Worm (Caenorhabditis elegans) whole organism, early embryonic: ENCODE data around the gene lron-2.

Experiments
- ama-1 ChIP-seq: fragments of 150-350 bp; optimal IDR thresholded peaks from 2 replicates; lab custom pipeline; 2014
- ceh-13 ChIP-seq: fragments of 200-800 bp; sonication (Bioruptor generic); optimal IDR thresholded peaks from 2 replicates; lab custom pipeline; 2018; ENCODE audit warnings: mild to moderate bottlenecking, missing genetic modification characterization, missing compliant biosample characterization
- ets-7 ChIP-seq: sonication (generic microtip); optimal IDR thresholded peaks from 2 replicates; lab custom pipeline; 2016; ENCODE audit warnings: missing genotype, missing genetic modification characterization, missing compliant biosample characterization
- flt-1 ChIP-seq: fragments of 200-800 bp; sonication (Bioruptor generic); IDR thresholded peaks from 2 replicates; pipeline ENCODE4 v1.3.6; 2022; ENCODE audit warnings: missing genetic modification characterization, missing compliant biosample characterization
- hmbx-1 ChIP-seq: sonication (generic microtip); optimal IDR thresholded peaks from 2 replicates; lab custom pipeline; 2016; ENCODE audit warnings: mild to moderate bottlenecking, missing genetic modification characterization, missing compliant biosample characterization

DNA sequence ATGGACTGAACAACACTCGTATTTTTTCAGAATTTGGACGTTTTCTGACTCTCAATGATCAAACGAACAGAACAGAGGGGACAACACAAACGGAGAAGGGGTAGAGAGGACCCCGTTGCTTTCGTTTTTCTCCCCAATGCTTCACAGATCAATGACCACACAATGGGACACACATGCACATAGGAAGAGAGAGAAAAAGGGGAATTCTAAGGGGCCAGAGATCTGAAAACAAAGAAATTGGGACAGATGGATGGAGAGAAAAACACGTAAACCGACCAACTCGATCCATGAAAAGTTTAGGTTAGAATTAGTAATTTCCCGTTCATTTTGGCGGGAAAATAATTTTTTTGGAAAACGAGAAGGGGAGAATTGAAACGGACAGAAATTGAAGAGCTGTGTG lies 16.9 kb downstream of the lron-2 start:
- no peak for TF ChIP-seq ets-7 (tag; lab: Kevin White, UChicago)
- TF ChIP-seq ama-1 = no peak
- no peak for TF ChIP-seq hmbx-1 (tag; lab: Kevin White, UChicago)
- no peak for TF ChIP-seq ceh-13 (GFP tag; lab: Kevin White, UChicago)
- no peak for TF ChIP-seq flt-1 (GFP tag; lab: Robert Waterston, UW)
